Fruit fly (Drosophila melanogaster): Measurements from ENCODE around the gene Megf8.

- TF ChIP-seq CG8478 (optimal IDR thresholded peaks at IDR 0.05) (no peak), EcR (GFP tag; optimal IDR thresholded peaks at IDR 0.05) (no peak), usp (GFP tag; optimal IDR thresholded peaks at IDR 0.05) (no peak), pan (optimal IDR thresholded peaks at IDR 0.05) (no peak), psq (optimal IDR thresholded peaks at IDR 0.05) (no peak)
Measured at dm6 chr2L:8043282-8043668, at the start of gene Megf8.

Measured in whole organism.